Fruit fly (Drosophila melanogaster) whole organism, wandering third instar larva: ENCODE measurements around the gene SoxN.

Experiments used
- Abd-B ChIP-seq: fragments of >200 bp; optimal IDR thresholded peaks from 2 replicates; lab custom pipeline; 2017; ENCODE audit warnings: missing biosample characterization, missing genetic modification characterization
- CG32264 ChIP-seq: fragments of 200-800 bp; sonication (Bioruptor generic); optimal IDR thresholded peaks from 2 replicates; lab custom pipeline; 2016; ENCODE audit warnings: missing biosample characterization, missing genetic modification characterization
- CrebA ChIP-seq: fragments of 200-800 bp; sonication (Bioruptor generic); optimal IDR thresholded peaks from 2 replicates; lab custom pipeline; 2016; ENCODE audit warnings: missing biosample characterization, mild to moderate bottlenecking, missing genetic modification characterization, borderline replicate concordance
- Dfd ChIP-seq: fragments of >200 bp; optimal IDR thresholded peaks from 2 replicates; lab custom pipeline; 2017; ENCODE audit warnings: missing biosample characterization, missing genetic modification characterization
- Dif ChIP-seq: fragments of 200-275, 200-300 bp; sonication (Bioruptor generic); optimal IDR thresholded peaks from 2 replicates; lab custom pipeline; 2018; ENCODE audit warnings: missing biosample characterization, missing genetic modification characterization; ENCODE audit not compliant: partially characterized antibody
- GATAd ChIP-seq: sonication (Bioruptor generic); optimal IDR thresholded peaks from 2 replicates; lab custom pipeline; 2016; ENCODE audit warnings: missing biosample characterization, missing genetic modification characterization
- HLH106 ChIP-seq: fragments of 200-800 bp; optimal IDR thresholded peaks from 3 replicates; lab custom pipeline; 2019; ENCODE audit warnings: missing biosample characterization, mild to moderate bottlenecking, missing genetic modification characterization, moderate library complexity
- Hnf4 ChIP-seq: fragments of 200-800 bp; sonication (Bioruptor generic); optimal IDR thresholded peaks from 2 replicates; lab custom pipeline; 2016; ENCODE audit warnings: missing biosample characterization, mild to moderate bottlenecking, missing genetic modification characterization
- Hr83 ChIP-seq: fragments of 200-300 bp; sonication (Bioruptor generic); optimal IDR thresholded peaks from 2 replicates; lab custom pipeline; 2016; ENCODE audit warnings: missing biosample characterization, mild to moderate bottlenecking, missing genetic modification characterization, moderate library complexity; ENCODE audit not compliant: poor library complexity, severe bottlenecking
- Jra ChIP-seq: sonication (Bioruptor generic); optimal IDR thresholded peaks from 2 replicates; lab custom pipeline; 2016; ENCODE audit warnings: missing biosample characterization, missing genetic modification characterization
- Mio ChIP-seq: sonication (Bioruptor generic); optimal IDR thresholded peaks from 2 replicates; lab custom pipeline; 2016; ENCODE audit warnings: missing biosample characterization, missing genetic modification characterization
- Myc ChIP-seq: fragments of >200 bp; optimal IDR thresholded peaks from 2 replicates; lab custom pipeline; 2017
- N ChIP-seq: fragments of >200 bp; optimal IDR thresholded peaks from 2 replicates; lab custom pipeline; 2018; ENCODE audit warnings: missing biosample characterization, missing external identifiers, missing genetic modification characterization
- OdsH ChIP-seq: fragments of 200-800 bp; sonication (Bioruptor generic); optimal IDR thresholded peaks from 2 replicates; lab custom pipeline; 2016; ENCODE audit warnings: missing biosample characterization, mild to moderate bottlenecking, missing genetic modification characterization
- Rel ChIP-seq, 2 experiments: fragments of 200-800 bp; sonication (Bioruptor generic) in 1 of 2; optimal IDR thresholded peaks; 2 replicates in 1 of 2; 3 replicates in 1 of 2; lab custom pipeline; 2016 to 2019; ENCODE audit warnings: mild to moderate bottlenecking in 2 of 2, missing biosample characterization in 2 of 2, missing genetic modification characterization in 2 of 2, moderate library complexity in 1 of 2
- Vsx2 ChIP-seq: fragments of 200-300, 225-300 bp; sonication (Bioruptor generic); optimal IDR thresholded peaks from 2 replicates; lab custom pipeline; 2018; ENCODE audit warnings: missing biosample characterization, missing genetic modification characterization; ENCODE audit not compliant: partially characterized antibody
- brk ChIP-seq: fragments of 200-800 bp; sonication (Bioruptor generic); optimal IDR thresholded peaks from 2 replicates; lab custom pipeline; 2016; ENCODE audit warnings: missing biosample characterization, mild to moderate bottlenecking, missing genetic modification characterization
- dl ChIP-seq, 2 experiments: fragments of 175-275, 200-275 bp in 1 of 2; fragments of 200-275 bp in 1 of 2; sonication (Bioruptor generic); optimal IDR thresholded peaks; lab custom pipeline; 2018; ENCODE audit warnings: mild to moderate bottlenecking in 2 of 2, missing biosample characterization in 2 of 2, missing genetic modification characterization in 2 of 2, moderate library complexity in 2 of 2; ENCODE audit not compliant: partially characterized antibody in 2 of 2, insufficient read depth in 1 of 2
- dmrt93B ChIP-seq: fragments of 200-800 bp; sonication (Bioruptor generic); optimal IDR thresholded peaks from 2 replicates; lab custom pipeline; 2018; ENCODE audit warnings: missing biosample characterization, mild to moderate bottlenecking, missing genetic modification characterization
- dsf ChIP-seq: sonication (Bioruptor generic); optimal IDR thresholded peaks from 2 replicates; lab custom pipeline; 2016; ENCODE audit warnings: missing biosample characterization, missing genetic modification characterization, borderline replicate concordance
- ey ChIP-seq: fragments of 200-800 bp; sonication (Bioruptor generic); optimal IDR thresholded peaks from 2 replicates; lab custom pipeline; 2016; ENCODE audit warnings: missing biosample characterization, missing genetic modification characterization
- foxo ChIP-seq, 2 experiments: fragments of 200-800 bp; sonication (Bioruptor generic); optimal IDR thresholded peaks; 2 replicates in 1 of 2; 3 replicates in 1 of 2; lab custom pipeline; 2016 to 2017; ENCODE audit warnings: missing biosample characterization in 2 of 2, missing genetic modification characterization in 2 of 2
- fru ChIP-seq: fragments of 200-800 bp; sonication (Bioruptor generic); optimal IDR thresholded peaks from 3 replicates; lab custom pipeline; 2016; ENCODE audit warnings: missing biosample characterization, mild to moderate bottlenecking, missing genetic modification characterization
- h ChIP-seq: fragments of 200-800 bp; sonication (Bioruptor generic); optimal IDR thresholded peaks from 3 replicates; lab custom pipeline; 2016; ENCODE audit warnings: missing biosample characterization, mild to moderate bottlenecking, missing genetic modification characterization
- jim ChIP-seq: fragments of 175-275, 200-325 bp; sonication (Bioruptor generic); optimal IDR thresholded peaks from 2 replicates; lab custom pipeline; 2016; ENCODE audit warnings: missing biosample characterization, mild to moderate bottlenecking, missing genetic modification characterization
- lola ChIP-seq: fragments of >200 bp; optimal IDR thresholded peaks from 2 replicates; lab custom pipeline; 2017; ENCODE audit warnings: missing biosample characterization, missing genetic modification characterization
- pan ChIP-seq: fragments of >200 bp; optimal IDR thresholded peaks from 2 replicates; lab custom pipeline; 2017
- psq ChIP-seq: fragments of 200-800 bp; sonication (Bioruptor generic); optimal IDR thresholded peaks from 3 replicates; lab custom pipeline; 2017; ENCODE audit warnings: missing biosample characterization, mild to moderate bottlenecking, missing genetic modification characterization, moderate library complexity
- rgr ChIP-seq: fragments of 200-800 bp; sonication (Bioruptor generic); optimal IDR thresholded peaks from 3 replicates; lab custom pipeline; 2016; ENCODE audit warnings: missing biosample characterization, mild to moderate bottlenecking, missing genetic modification characterization
- sage ChIP-seq: fragments of 200-800 bp; sonication (Bioruptor generic); optimal IDR thresholded peaks from 2 replicates; lab custom pipeline; 2016; ENCODE audit warnings: missing biosample characterization, mild to moderate bottlenecking, missing genetic modification characterization
- sv ChIP-seq: fragments of 200-800 bp; sonication (Bioruptor generic); optimal IDR thresholded peaks from 3 replicates; lab custom pipeline; 2016; ENCODE audit warnings: missing biosample characterization, missing genetic modification characterization
- tai ChIP-seq: sonication (Bioruptor generic); optimal IDR thresholded peaks from 2 replicates; lab custom pipeline; 2016; ENCODE audit warnings: missing biosample characterization, missing genetic modification characterization
- usp ChIP-seq: fragments of >200 bp; optimal IDR thresholded peaks from 2 replicates; lab custom pipeline; 2017; ENCODE audit warnings: missing biosample characterization, missing genetic modification characterization

Gene SoxN

dm6 chr2L:8839193-8839592 lies 13.7 kb downstream of the SoxN start:
- TF ChIP-seq fru (GFP tag; lab: Kevin White, UChicago) (no peak), Hnf4 (GFP tag; lab: Kevin White, UChicago) (no peak), rgr (no peak), psq (GFP tag; lab: Kevin White, UChicago) (no peak), Hr83 (no peak), foxo (GFP tag; optimal IDR thresholded peaks at IDR 0.05; lab: Kevin White, UChicago) (no peak), Jra (GFP tag; lab: Kevin White, UChicago) (no peak), h (GFP tag; lab: Kevin White, UChicago) (no peak), OdsH (GFP tag; lab: Kevin White, UChicago) (no peak), jim (GFP tag; lab: Kevin White, UChicago) (no peak), HLH106 (tag; lab: Kevin White, UChicago) (no peak), Myc (lab: Kevin White, UChicago) (no peak), Rel (GFP tag; optimal IDR thresholded peaks at IDR 0.05; lab: Kevin White, UChicago) (no peak), Rel (tag; optimal IDR thresholded peaks at IDR 0.05; lab: Kevin White, UChicago) (no peak), dmrt93B (no peak), Abd-B (no peak), lola (GFP tag; lab: Kevin White, UChicago) (no peak)

dm6 chr2L:8840717-8841116 lies 15.3 kb downstream of the SoxN start:
- TF ChIP-seq CrebA (no peak), Myc (lab: Kevin White, UChicago) (no peak), psq (GFP tag; lab: Kevin White, UChicago) (no peak), CG32264 (GFP tag; lab: Kevin White, UChicago) (no peak)

- no peak for TF ChIP-seq Hnf4 (GFP tag; lab: Kevin White, UChicago)
- no peak for TF ChIP-seq GATAd
- no peak for TF ChIP-seq Hr83
- no peak for TF ChIP-seq lola (GFP tag; lab: Kevin White, UChicago)
- no peak for TF ChIP-seq sage (GFP tag; lab: Kevin White, UChicago)
- no peak for TF ChIP-seq Vsx2 (GFP tag; lab: Kevin White, UChicago)
- no peak for TF ChIP-seq h (GFP tag; lab: Kevin White, UChicago)
- no peak for TF ChIP-seq Myc (lab: Kevin White, UChicago)
- TF ChIP-seq Abd-B = no peak
- no peak for TF ChIP-seq ey (GFP tag; lab: Kevin White, UChicago)
- no peak for TF ChIP-seq dsf (GFP tag; lab: Kevin White, UChicago)
- TF ChIP-seq CrebA = no peak
- TF ChIP-seq N (GFP tag; lab: Kevin White, UChicago) = no peak
- no peak for TF ChIP-seq sv (GFP tag; lab: Kevin White, UChicago)
- TF ChIP-seq Jra (GFP tag; lab: Kevin White, UChicago) = no peak
- TF ChIP-seq foxo (GFP tag; optimal IDR thresholded peaks at IDR 0.05; lab: Kevin White, UChicago) = no peak
- TF ChIP-seq, all 38 proteins: peak for 0
Observed at dm6 chr2L:8841490-8842261, 16.2 kb downstream of the SoxN start.

- no peak for TF ChIP-seq jim (GFP tag; lab: Kevin White, UChicago)
- no peak for TF ChIP-seq dsf (GFP tag; lab: Kevin White, UChicago)
- TF ChIP-seq dl (GFP tag; optimal IDR thresholded peaks at IDR 0.05; lab: Kevin White, UChicago; ENCODE audit: insufficient read depth in 1 of 2, partially characterized antibody in 2 of 2) = no peak
- TF ChIP-seq foxo (GFP tag; optimal IDR thresholded peaks at IDR 0.05; lab: Kevin White, UChicago) = no peak
- no peak for TF ChIP-seq tai
- no peak for TF ChIP-seq CrebA
- no peak for TF ChIP-seq lola (GFP tag; lab: Kevin White, UChicago)
- no peak for TF ChIP-seq pan (lab: Kevin White, UChicago)
- TF ChIP-seq usp = no peak
- no peak for TF ChIP-seq Vsx2 (GFP tag; lab: Kevin White, UChicago)
Observed at dm6 chr2L:8842262-8842561, 16.8 kb downstream of the SoxN start.

dm6 chr2L:8843593-8843992 lies 18.1 kb downstream of the SoxN start:
- TF ChIP-seq brk (GFP tag; lab: Kevin White, UChicago) (no peak), Dfd (GFP tag; lab: Kevin White, UChicago) (no peak), Myc (lab: Kevin White, UChicago) (no peak), sv (GFP tag; lab: Kevin White, UChicago) (no peak), dmrt93B (no peak), Dif (GFP tag; lab: Kevin White, UChicago) (no peak), Mio (GFP tag; lab: Kevin White, UChicago) (no peak), N (GFP tag; lab: Kevin White, UChicago) (no peak)
